Fruit fly (Drosophila melanogaster): ENCODE measurements around the gene CG8281.

dm6 chr3L:7879616-7880015 lies 32.6 kb upstream of the CG8281 start:
- TF ChIP-seq Sin3A (optimal IDR thresholded peaks at IDR 0.05): no peak
- no peak for TF ChIP-seq h (optimal IDR thresholded peaks at IDR 0.05)
- no peak for TF ChIP-seq psq (optimal IDR thresholded peaks at IDR 0.05)
- TF ChIP-seq insv (optimal IDR thresholded peaks at IDR 0.05): no peak
- no peak for TF ChIP-seq ttk (optimal IDR thresholded peaks at IDR 0.05)
